Fruit fly (Drosophila melanogaster) whole organism, pupa: ENCODE data around the gene CG7970.

Experiments
- CG14655 ChIP-seq: fragments of 200-800 bp; sonication (Bioruptor generic); optimal IDR thresholded peaks from 3 replicates; lab custom pipeline; 2017; ENCODE audit warnings: mild to moderate bottlenecking, missing biosample characterization, missing genetic modification reagents, missing genetic modification characterization
- CG15710 ChIP-seq: fragments of 200-800 bp; sonication (Bioruptor generic); optimal IDR thresholded peaks from 2 replicates; lab custom pipeline; 2018; ENCODE audit warnings: missing biosample characterization, mild to moderate bottlenecking, missing genetic modification characterization, moderate library complexity
- CG32121 ChIP-seq: fragments of 200-800 bp; sonication (Bioruptor generic); IDR thresholded peaks from 2 replicates; pipeline ENCODE4 v1.3.6; 2022; ENCODE audit warnings: missing biosample characterization, missing genetic modification characterization
- CG4496 ChIP-seq: fragments of 200-800 bp; sonication (Bioruptor generic); IDR thresholded peaks from 3 replicates; pipeline ENCODE4 v1.3.6; 2022; ENCODE audit warnings: missing biosample characterization, missing genetic modification characterization
- CG8301 ChIP-seq: fragments of 200-800 bp; sonication (Bioruptor generic); optimal IDR thresholded peaks from 2 replicates; lab custom pipeline; 2018; ENCODE audit warnings: missing biosample characterization, mild to moderate bottlenecking, missing genetic modification characterization
- Ets98B ChIP-seq: fragments of 200-800 bp; sonication (Bioruptor generic); IDR thresholded peaks from 2 replicates; pipeline ENCODE4 v1.3.6; 2022; ENCODE audit warnings: missing biosample characterization, missing genetic modification characterization
- Pif1A ChIP-seq: fragments of 200-800 bp; sonication (Bioruptor generic); optimal IDR thresholded peaks from 3 replicates; lab custom pipeline; 2016; ENCODE audit warnings: missing biosample characterization, missing genetic modification characterization
- gl ChIP-seq: fragments of 200-800 bp; sonication (Bioruptor generic); optimal IDR thresholded peaks from 2 replicates; lab custom pipeline; 2018; ENCODE audit warnings: missing biosample characterization, mild to moderate bottlenecking, missing genetic modification characterization

dm6 chr3L:1674381-1674780 is 21.8 kb downstream of the CG7970 start, which contains the start of gene CG7991:
- TF ChIP-seq CG14655 (GFP tag; lab: Kevin White, UChicago), result no peak
- TF ChIP-seq Pif1A, result no peak
- no peak for TF ChIP-seq CG15710
- no peak for TF ChIP-seq Ets98B (GFP tag; lab: Robert Waterston, UW)
- no peak; the same call in 2 of the 3 replicates for TF ChIP-seq CG4496 (GFP tag; lab: Robert Waterston, UW)
- TF ChIP-seq CG8301 (tag; lab: Kevin White, UChicago), result no peak
- no peak for TF ChIP-seq CG32121
- no peak for TF ChIP-seq gl (tag; lab: Kevin White, UChicago)
